Fruit fly (Drosophila melanogaster) whole organism, embryonic: ENCODE results near the gene Nepl9.

Source experiments
- Atf6 ChIP-seq: fragments of 200-800 bp; sonication (Bioruptor generic); IDR thresholded peaks from 2 replicates; pipeline ENCODE4 v1.3.6; 2022; ENCODE audit warnings: missing biosample characterization, missing genetic modification characterization
- CG11247 ChIP-seq: fragments of 200-800 bp; sonication (Bioruptor generic); IDR thresholded peaks from 2 replicates; pipeline ENCODE4 v1.3.6; 2022; ENCODE audit warnings: missing biosample characterization, missing genetic modification characterization
- CG11456 ChIP-seq: fragments of 200-800 bp; sonication (Bioruptor generic); IDR thresholded peaks from 3 replicates; pipeline ENCODE4 v1.3.6; 2022; ENCODE audit warnings: missing biosample characterization, missing genetic modification characterization
- CG11560 ChIP-seq: fragments of 200-800 bp; sonication (Bioruptor generic); IDR thresholded peaks from 3 replicates; pipeline ENCODE4 v1.3.6; 2022; ENCODE audit warnings: missing biosample characterization, missing genetic modification characterization
- CG12071 ChIP-seq: fragments of 200-800 bp; sonication (Bioruptor generic); optimal IDR thresholded peaks from 3 replicates; lab custom pipeline; 2018; ENCODE audit warnings: missing biosample characterization, mild to moderate bottlenecking, missing genetic modification characterization
- CG13296 ChIP-seq: fragments of 200-800 bp; sonication (Bioruptor generic); optimal IDR thresholded peaks from 3 replicates; lab custom pipeline; 2018; ENCODE audit warnings: missing biosample characterization, mild to moderate bottlenecking, missing genetic modification characterization
- CG14860 ChIP-seq: fragments of 200-800 bp; sonication (Bioruptor generic); IDR thresholded peaks from 3 replicates; pipeline ENCODE4 v1.3.6; 2022; ENCODE audit warnings: missing biosample characterization, missing genetic modification characterization; ENCODE audit not compliant: partially characterized antibody
- CG15514 ChIP-seq: fragments of 200-800 bp; sonication (Bioruptor generic); optimal IDR thresholded peaks from 3 replicates; lab custom pipeline; 2017; ENCODE audit warnings: missing biosample characterization, missing genetic modification characterization, mild to moderate bottlenecking, moderate library complexity, missing genetic modification reagents
- CG15601 ChIP-seq: fragments of 200-800 bp; sonication (Bioruptor generic); optimal IDR thresholded peaks from 3 replicates; lab custom pipeline; 2019; ENCODE audit warnings: missing biosample characterization, mild to moderate bottlenecking, missing genetic modification characterization, moderate library complexity
- CG17568 ChIP-seq: fragments of 200-800 bp; sonication (Bioruptor generic); optimal IDR thresholded peaks from 2 replicates; lab custom pipeline; 2018; ENCODE audit warnings: missing biosample characterization, mild to moderate bottlenecking, missing genetic modification characterization, moderate library complexity
- CG17612 ChIP-seq: fragments of 200-800 bp; sonication (Bioruptor generic); IDR thresholded peaks from 2 replicates; pipeline ENCODE4 v1.3.6; 2022; ENCODE audit warnings: missing biosample characterization, missing genetic modification characterization
- CG17802 ChIP-seq: fragments of 200-800 bp; sonication (Bioruptor generic); optimal IDR thresholded peaks from 2 replicates; lab custom pipeline; 2018; ENCODE audit warnings: missing biosample characterization, mild to moderate bottlenecking, missing genetic modification characterization, moderate library complexity
- CG31388 ChIP-seq: fragments of 200-800 bp; sonication (Bioruptor generic); optimal IDR thresholded peaks from 2 replicates; lab custom pipeline; 2016; ENCODE audit warnings: missing biosample characterization, missing genetic modification characterization
- CG32772 ChIP-seq: fragments of 200-800 bp; sonication (Bioruptor generic); IDR thresholded peaks from 2 replicates; pipeline ENCODE4 v1.3.6; 2022; ENCODE audit warnings: missing biosample characterization, missing genetic modification characterization
- CG34224 ChIP-seq: fragments of 200-800 bp; sonication (Bioruptor generic); IDR thresholded peaks from 3 replicates; pipeline ENCODE4 v1.3.6; 2022; ENCODE audit warnings: missing biosample characterization, missing genetic modification characterization; ENCODE audit not compliant: partially characterized antibody
- CG34376 ChIP-seq: fragments of 200-800 bp; sonication (Bioruptor generic); optimal IDR thresholded peaks from 2 replicates; lab custom pipeline; 2018; ENCODE audit warnings: missing biosample characterization, mild to moderate bottlenecking, missing genetic modification characterization
- CG4730 ChIP-seq: fragments of 200-800 bp; sonication (Bioruptor generic); IDR thresholded peaks from 2 replicates; pipeline ENCODE4 v1.3.6; 2022; ENCODE audit warnings: missing biosample characterization, missing genetic modification characterization
- CG6254 ChIP-seq: fragments of 200-800 bp; sonication (Bioruptor generic); optimal IDR thresholded peaks from 3 replicates; lab custom pipeline; 2017; ENCODE audit warnings: mild to moderate bottlenecking, missing biosample characterization, missing genetic modification reagents, missing genetic modification characterization
- CG6791 ChIP-seq: fragments of 200-800 bp; sonication (Bioruptor generic); IDR thresholded peaks from 3 replicates; pipeline ENCODE4 v1.3.6; 2022; ENCODE audit warnings: missing biosample characterization, missing genetic modification characterization; ENCODE audit not compliant: partially characterized antibody
- CG7786 ChIP-seq: fragments of 200-800 bp; sonication (Bioruptor generic); optimal IDR thresholded peaks from 2 replicates; lab custom pipeline; 2016; ENCODE audit warnings: missing biosample characterization, missing genetic modification characterization
- CG8924 ChIP-seq: fragments of 200-800 bp; optimal IDR thresholded peaks from 3 replicates; lab custom pipeline; 2019; ENCODE audit warnings: missing biosample characterization, mild to moderate bottlenecking, missing genetic modification characterization, moderate library complexity
- CG9727 ChIP-seq: fragments of 200-800 bp; sonication (Bioruptor generic); optimal IDR thresholded peaks from 3 replicates; lab custom pipeline; 2017; ENCODE audit warnings: missing biosample characterization, mild to moderate bottlenecking, missing genetic modification characterization
- Camta ChIP-seq: fragments of 200-800 bp; sonication (Bioruptor generic); optimal IDR thresholded peaks from 2 replicates; lab custom pipeline; 2016; ENCODE audit warnings: missing biosample characterization, missing genetic modification characterization
- Deaf1 ChIP-seq: fragments of 200-800 bp; optimal IDR thresholded peaks from 3 replicates; lab custom pipeline; 2019; ENCODE audit warnings: missing biosample characterization, mild to moderate bottlenecking, missing genetic modification characterization, moderate library complexity
- Dip2 ChIP-seq: fragments of 200-800 bp; sonication (Bioruptor generic); IDR thresholded peaks from 2 replicates; pipeline ENCODE4 v1.3.6; 2022; ENCODE audit warnings: missing biosample characterization, missing genetic modification characterization
- Doc3 ChIP-seq: fragments of 200-800 bp; sonication (Bioruptor generic); IDR thresholded peaks from 3 replicates; pipeline ENCODE4 v1.3.6; 2022; ENCODE audit warnings: missing biosample characterization, missing genetic modification characterization; ENCODE audit not compliant: partially characterized antibody
- Dp ChIP-seq: fragments of 200-800 bp; sonication (Bioruptor generic); optimal IDR thresholded peaks from 2 replicates; lab custom pipeline; 2018; ENCODE audit warnings: missing biosample characterization, mild to moderate bottlenecking, missing genetic modification characterization, moderate library complexity
- Dref ChIP-seq: fragments of 200-800 bp; sonication (Bioruptor generic); IDR thresholded peaks from 2 replicates; pipeline ENCODE4 v1.3.6; 2022; ENCODE audit warnings: missing biosample characterization, missing genetic modification characterization
- E2f1 ChIP-seq: fragments of 200-800 bp; sonication (Bioruptor generic); IDR thresholded peaks from 2 replicates; pipeline ENCODE4 v1.3.6; 2022; ENCODE audit warnings: missing biosample characterization, missing genetic modification characterization
- H2.0 ChIP-seq: fragments of 200-800 bp; sonication (Bioruptor generic); IDR thresholded peaks from 2 replicates; pipeline ENCODE4 v1.3.6; 2022; ENCODE audit warnings: missing biosample characterization, missing genetic modification characterization
- HLH4C ChIP-seq: fragments of 200-800 bp; sonication (Bioruptor generic); IDR thresholded peaks from 3 replicates; pipeline ENCODE4 v1.3.6; 2022; ENCODE audit warnings: missing biosample characterization, missing genetic modification characterization; ENCODE audit not compliant: partially characterized antibody
- Hey ChIP-seq: fragments of 200-800 bp; sonication (Bioruptor generic); optimal IDR thresholded peaks from 3 replicates; lab custom pipeline; 2018; ENCODE audit warnings: missing biosample characterization, mild to moderate bottlenecking, missing genetic modification characterization
- MESR4 ChIP-seq: fragments of 200-800 bp; sonication (Bioruptor generic); optimal IDR thresholded peaks from 2 replicates; lab custom pipeline; 2018; ENCODE audit warnings: missing biosample characterization, mild to moderate bottlenecking, missing genetic modification characterization, moderate library complexity
- Ptx1 ChIP-seq: fragments of 200-800 bp; sonication (Bioruptor generic); IDR thresholded peaks from 2 replicates; pipeline ENCODE4 v1.3.6; 2022; ENCODE audit warnings: missing biosample characterization, missing genetic modification characterization
- Ravus ChIP-seq: fragments of 200-800 bp; sonication (Bioruptor generic); IDR thresholded peaks from 2 replicates; pipeline ENCODE4 v1.3.6; 2022; ENCODE audit warnings: missing biosample characterization, missing genetic modification characterization
- Trl ChIP-seq, 3 experiments: fragments of >200 bp in 2 of 3; fragments of 200-800 bp in 1 of 3; sonication (Bioruptor generic) in 1 of 3; optimal IDR thresholded peaks; 2 replicates in 1 of 3; 3 replicates in 2 of 3; lab custom pipeline; 2016 to 2017; ENCODE audit warnings: missing biosample characterization in 1 of 3, missing genetic modification characterization in 1 of 3
- ab ChIP-seq: fragments of 200-800 bp; sonication (Bioruptor generic); optimal IDR thresholded peaks from 2 replicates; lab custom pipeline; 2016; ENCODE audit warnings: missing biosample characterization, missing genetic modification characterization
- al ChIP-seq: fragments of 200-800 bp; sonication (Bioruptor generic); IDR thresholded peaks from 2 replicates; pipeline ENCODE4 v1.3.6; 2022; ENCODE audit warnings: missing biosample characterization, missing genetic modification characterization
- cwo ChIP-seq: fragments of 200-800 bp; sonication (Bioruptor generic); optimal IDR thresholded peaks from 3 replicates; lab custom pipeline; 2017; ENCODE audit warnings: missing biosample characterization, missing genetic modification characterization, mild to moderate bottlenecking, moderate library complexity, missing genetic modification reagents
- esg ChIP-seq: fragments of 200-800 bp; sonication (Bioruptor generic); conservative IDR thresholded peaks from 2 replicates; pipeline ENCODE4 v1.3.6; 2022; ENCODE audit warnings: missing biosample characterization, missing genetic modification characterization
- exex ChIP-seq: fragments of 200-800 bp; sonication (Bioruptor generic); optimal IDR thresholded peaks from 4 replicates; lab custom pipeline; 2018; ENCODE audit warnings: missing biosample characterization, mild to moderate bottlenecking, missing genetic modification characterization, moderate library complexity
- hb ChIP-seq: fragments of 200-800 bp; sonication (Bioruptor generic); IDR thresholded peaks from 3 replicates; pipeline ENCODE4 v1.3.6; 2022; ENCODE audit warnings: missing biosample characterization, missing genetic modification characterization; ENCODE audit not compliant: partially characterized antibody
- knrl ChIP-seq: fragments of 200-800 bp; sonication (Bioruptor generic); IDR thresholded peaks from 3 replicates; pipeline ENCODE4 v1.3.6; 2022; ENCODE audit warnings: missing biosample characterization, missing genetic modification characterization; ENCODE audit not compliant: partially characterized antibody
- mirr ChIP-seq: fragments of 200-800 bp; sonication (Bioruptor generic); optimal IDR thresholded peaks from 3 replicates; lab custom pipeline; 2018; ENCODE audit warnings: missing biosample characterization, mild to moderate bottlenecking, missing genetic modification characterization
- nau ChIP-seq: fragments of 200-800 bp; sonication (Bioruptor generic); optimal IDR thresholded peaks from 3 replicates; lab custom pipeline; 2017; ENCODE audit warnings: missing biosample characterization, mild to moderate bottlenecking, missing genetic modification characterization, missing genetic modification reagents
- onecut ChIP-seq: fragments of 200-800 bp; sonication (Bioruptor generic); IDR thresholded peaks from 2 replicates; pipeline ENCODE4 v1.3.6; 2022; ENCODE audit warnings: missing biosample characterization, missing genetic modification characterization
- pnt ChIP-seq: fragments of 200-800 bp; sonication (Bioruptor generic); optimal IDR thresholded peaks from 3 replicates; lab custom pipeline; 2016; ENCODE audit warnings: missing biosample characterization, missing genetic modification characterization
- ro ChIP-seq: fragments of 200-800 bp; sonication (Bioruptor generic); IDR thresholded peaks from 2 replicates; pipeline ENCODE4 v1.3.6; 2022; ENCODE audit warnings: missing biosample characterization, missing genetic modification characterization
- tgo ChIP-seq: fragments of 200-800 bp; sonication (Bioruptor generic); IDR thresholded peaks from 3 replicates; pipeline ENCODE4 v1.3.6; 2022; ENCODE audit warnings: missing biosample characterization, missing genetic modification characterization
- unpg ChIP-seq: fragments of 200-800 bp; sonication (Bioruptor generic); optimal IDR thresholded peaks from 3 replicates; lab custom pipeline; 2018; ENCODE audit warnings: missing biosample characterization, mild to moderate bottlenecking, missing genetic modification characterization, moderate library complexity

The Nepl9 gene

dm6 chr2L:16858466-16859007 is 21.5 kb upstream of the Nepl9 start, which contains the start of gene CG31809 (continued):
- TF ChIP-seq CG9727 (GFP tag; lab: Kevin White, UChicago) (no peak), onecut (peak; percentile 38; the same call in 1 of the 2 replicates), CG31388 (no peak), MESR4 (GFP tag; lab: Kevin White, UChicago) (no peak), al (GFP tag; lab: Robert Waterston, UW) (no peak), unpg (GFP tag; lab: Kevin White, UChicago) (no peak), CG32772 (no peak), CG17568 (GFP tag; lab: Kevin White, UChicago) (no peak), Ravus (GFP tag; lab: Robert Waterston, UW) (no peak), Atf6 (GFP tag; lab: Robert Waterston, UW) (no peak), pnt (GFP tag; lab: Kevin White, UChicago) (no peak), CG14860 (GFP tag; lab: Robert Waterston, UW) (no peak), E2f1 (GFP tag; lab: Robert Waterston, UW) (no peak), Hey (tag; lab: Kevin White, UChicago) (no peak), hb (GFP tag; lab: Robert Waterston, UW) (no peak), Camta (no peak), CG17612 (GFP tag; lab: Robert Waterston, UW) (no peak), ab (GFP tag; lab: Kevin White, UChicago) (no peak), Dp (GFP tag; lab: Kevin White, UChicago) (no peak), esg (no peak), nau (GFP tag; lab: Kevin White, UChicago) (no peak), CG8924 (tag; lab: Kevin White, UChicago) (no peak), exex (tag; lab: Kevin White, UChicago) (peak; percentile 18), Ptx1 (GFP tag; lab: Robert Waterston, UW) (no peak), H2.0 (GFP tag; lab: Robert Waterston, UW) (no peak), Deaf1 (tag; lab: Kevin White, UChicago) (peak; percentile 62), Dip2 (GFP tag; lab: Robert Waterston, UW) (no peak), CG34224 (GFP tag; lab: Robert Waterston, UW) (no peak; the same call in 2 of the 3 replicates), CG11456 (no peak), knrl (GFP tag; lab: Robert Waterston, UW) (no peak), CG6791 (GFP tag; lab: Robert Waterston, UW) (no peak), CG11247 (GFP tag; lab: Robert Waterston, UW) (no peak), CG17802 (tag; lab: Kevin White, UChicago) (no peak), HLH4C (GFP tag; lab: Robert Waterston, UW) (no peak), CG13296 (GFP tag; lab: Kevin White, UChicago) (peak; percentile 20), ro (GFP tag; lab: Robert Waterston, UW) (no peak), tgo (GFP tag; lab: Robert Waterston, UW) (no peak), Doc3 (GFP tag; lab: Robert Waterston, UW) (no peak), CG15514 (no peak)

dm6 chr2L:16857665-16858064 is 20.6 kb upstream of the Nepl9 start:
- TF ChIP-seq CG34376 (GFP tag; lab: Kevin White, UChicago) (peak; percentile 70), CG12071 (no peak), CG11560 (tag; lab: Robert Waterston, UW) (no peak), CG7786 (no peak), CG13296 (GFP tag; lab: Kevin White, UChicago) (peak; percentile 19), Dref (GFP tag; lab: Robert Waterston, UW) (no peak), mirr (GFP tag; lab: Kevin White, UChicago) (peak; percentile 56), CG4730 (GFP tag; lab: Robert Waterston, UW) (no peak), cwo (peak; percentile 42), exex (tag; lab: Kevin White, UChicago) (peak; percentile 70), CG6254 (GFP tag; lab: Kevin White, UChicago) (peak; percentile 6), Trl (optimal IDR thresholded peaks at IDR 0.05; lab: Kevin White, UChicago) (peak; percentile 72 to 90), Trl (GFP tag; optimal IDR thresholded peaks at IDR 0.05; lab: Kevin White, UChicago) (no peak), CG15601 (tag; lab: Kevin White, UChicago) (peak; percentile 37)
